Fruit fly (Drosophila melanogaster) whole organism, embryonic: ENCODE measurements around the gene CG5853.

Experiments
- CG12659 ChIP-seq: fragments of 200-800 bp; sonication (Bioruptor generic); optimal IDR thresholded peaks from 3 replicates; lab custom pipeline; 2017; ENCODE audit warnings: mild to moderate bottlenecking, missing biosample characterization, missing genetic modification reagents, missing genetic modification characterization
- CG12769 ChIP-seq: fragments of 200-800 bp; sonication (Bioruptor generic); optimal IDR thresholded peaks from 2 replicates; lab custom pipeline; 2019; ENCODE audit warnings: missing biosample characterization, mild to moderate bottlenecking, missing genetic modification characterization, moderate library complexity
- CG13775 ChIP-seq: fragments of 200-800 bp; sonication (Bioruptor generic); optimal IDR thresholded peaks from 3 replicates; lab custom pipeline; 2017; ENCODE audit warnings: missing biosample characterization, mild to moderate bottlenecking, missing genetic modification characterization
- CG14014 ChIP-seq: fragments of 200-800 bp; sonication (Bioruptor generic); IDR thresholded peaks from 2 replicates; pipeline ENCODE4 v1.3.6; 2022; ENCODE audit warnings: missing biosample characterization, missing genetic modification characterization
- CG15073 ChIP-seq: fragments of 200-800 bp; sonication (Bioruptor generic); optimal IDR thresholded peaks from 2 replicates; lab custom pipeline; 2016; ENCODE audit warnings: missing biosample characterization, missing genetic modification characterization
- CG15269 ChIP-seq: fragments of 200-800 bp; sonication (Bioruptor generic); optimal IDR thresholded peaks from 2 replicates; lab custom pipeline; 2018; ENCODE audit warnings: missing biosample characterization, mild to moderate bottlenecking, missing genetic modification characterization, moderate library complexity
- CG15514 ChIP-seq: fragments of 200-800 bp; sonication (Bioruptor generic); optimal IDR thresholded peaks from 3 replicates; lab custom pipeline; 2017; ENCODE audit warnings: missing biosample characterization, missing genetic modification characterization, mild to moderate bottlenecking, moderate library complexity, missing genetic modification reagents
- CG1602 ChIP-seq: fragments of 200-800 bp; sonication (Bioruptor generic); optimal IDR thresholded peaks from 3 replicates; lab custom pipeline; 2016; ENCODE audit warnings: missing biosample characterization, missing genetic modification characterization
- CG18476 ChIP-seq: fragments of 200-800 bp; sonication (Bioruptor generic); optimal IDR thresholded peaks from 2 replicates; lab custom pipeline; 2016; ENCODE audit warnings: missing biosample characterization, mild to moderate bottlenecking, missing genetic modification characterization
- CG18599 ChIP-seq: fragments of 200-800 bp; sonication (Bioruptor generic); optimal IDR thresholded peaks from 3 replicates; lab custom pipeline; 2017; ENCODE audit warnings: missing biosample characterization, missing genetic modification characterization, mild to moderate bottlenecking, moderate library complexity, missing genetic modification reagents
- CG30431 ChIP-seq: fragments of 200-800 bp; sonication (Bioruptor generic); optimal IDR thresholded peaks from 2 replicates; lab custom pipeline; 2017; ENCODE audit warnings: missing biosample characterization, missing genetic modification characterization
- CG31441 ChIP-seq: fragments of 200-800 bp; sonication (Bioruptor generic); IDR thresholded peaks from 2 replicates; pipeline ENCODE4 v1.3.6; 2022; ENCODE audit warnings: missing biosample characterization, missing genetic modification characterization
- CG3407 ChIP-seq: fragments of 200-800 bp; sonication (Bioruptor generic); optimal IDR thresholded peaks from 2 replicates; lab custom pipeline; 2018; ENCODE audit warnings: missing biosample characterization, mild to moderate bottlenecking, missing genetic modification characterization
- CG6765 ChIP-seq: fragments of 200-800 bp; sonication (Bioruptor generic); optimal IDR thresholded peaks from 3 replicates; lab custom pipeline; 2017; ENCODE audit warnings: missing biosample characterization, mild to moderate bottlenecking, missing genetic modification characterization
- CG7372 ChIP-seq: fragments of 200-800 bp; sonication (Bioruptor generic); IDR thresholded peaks from 2 replicates; pipeline ENCODE4 v1.3.6; 2022; ENCODE audit warnings: missing biosample characterization, missing genetic modification characterization
- CG7928 ChIP-seq: fragments of 200-800 bp; sonication (Bioruptor generic); optimal IDR thresholded peaks from 2 replicates; lab custom pipeline; 2017; ENCODE audit warnings: missing biosample characterization, mild to moderate bottlenecking, missing genetic modification characterization
- CG9437 ChIP-seq: fragments of 200-800 bp; sonication (Bioruptor generic); optimal IDR thresholded peaks from 2 replicates; lab custom pipeline; 2018; ENCODE audit warnings: missing biosample characterization, mild to moderate bottlenecking, missing genetic modification characterization
- Chrac-16 ChIP-seq: fragments of 200-800 bp; sonication (Bioruptor generic); optimal IDR thresholded peaks from 3 replicates; lab custom pipeline; 2016; ENCODE audit warnings: missing biosample characterization, missing genetic modification characterization
- Dek ChIP-seq: fragments of 200-800 bp; sonication (Bioruptor generic); optimal IDR thresholded peaks from 3 replicates; lab custom pipeline; 2019; ENCODE audit warnings: missing biosample characterization, mild to moderate bottlenecking, missing genetic modification characterization, moderate library complexity
- Dll ChIP-seq: fragments of 200-800 bp; sonication (Bioruptor generic); IDR thresholded peaks from 4 replicates; pipeline ENCODE4 v1.3.6; 2022; ENCODE audit warnings: missing biosample characterization, missing genetic modification characterization; ENCODE audit not compliant: partially characterized antibody
- HHEX ChIP-seq: fragments of 200-800 bp; sonication (Bioruptor generic); optimal IDR thresholded peaks from 3 replicates; lab custom pipeline; 2017; ENCODE audit warnings: missing biosample characterization, mild to moderate bottlenecking, missing genetic modification characterization, missing genetic modification reagents
- Hmr ChIP-seq: fragments of 200-800 bp; sonication (Bioruptor generic); optimal IDR thresholded peaks from 3 replicates; lab custom pipeline; 2017; ENCODE audit warnings: mild to moderate bottlenecking, missing biosample characterization, missing genetic modification reagents, missing genetic modification characterization
- Hmx ChIP-seq: fragments of 200-800 bp; sonication (Bioruptor generic); optimal IDR thresholded peaks from 2 replicates; lab custom pipeline; 2016; ENCODE audit warnings: missing biosample characterization, missing genetic modification characterization
- Hr51 ChIP-seq, 2 experiments: fragments of 200-800 bp; sonication (Bioruptor generic); optimal IDR thresholded peaks; 2 replicates in 1 of 2; 3 replicates in 1 of 2; lab custom pipeline; 2016 to 2018; ENCODE audit warnings: missing biosample characterization in 2 of 2, missing genetic modification characterization in 2 of 2, mild to moderate bottlenecking in 1 of 2, moderate library complexity in 1 of 2
- Jarid2 ChIP-seq: fragments of 200-800 bp; sonication (Bioruptor generic); optimal IDR thresholded peaks from 3 replicates; lab custom pipeline; 2017; ENCODE audit warnings: mild to moderate bottlenecking, missing biosample characterization, missing genetic modification reagents, missing genetic modification characterization
- Mes4 ChIP-seq: fragments of 200-800 bp; sonication (Bioruptor generic); optimal IDR thresholded peaks from 2 replicates; lab custom pipeline; 2016; ENCODE audit warnings: missing biosample characterization, missing genetic modification characterization
- Nf-YB ChIP-seq: fragments of 200-800 bp; sonication (Bioruptor generic); optimal IDR thresholded peaks from 3 replicates; lab custom pipeline; 2019; ENCODE audit warnings: missing biosample characterization, mild to moderate bottlenecking, missing genetic modification characterization, moderate library complexity
- Side ChIP-seq: fragments of 200-800 bp; sonication (Bioruptor generic); optimal IDR thresholded peaks from 2 replicates; lab custom pipeline; 2016; ENCODE audit warnings: missing biosample characterization, missing genetic modification characterization
- Ssrp ChIP-seq: fragments of 200-800 bp; sonication (Bioruptor generic); optimal IDR thresholded peaks from 2 replicates; lab custom pipeline; 2018; ENCODE audit warnings: missing biosample characterization, mild to moderate bottlenecking, missing genetic modification characterization, moderate library complexity
- ac ChIP-seq: fragments of 200-800 bp; sonication (Bioruptor generic); optimal IDR thresholded peaks from 3 replicates; lab custom pipeline; 2017; ENCODE audit warnings: missing biosample characterization, mild to moderate bottlenecking, missing genetic modification characterization
- ap ChIP-seq: fragments of 200-800 bp; sonication (Bioruptor generic); IDR thresholded peaks from 2 replicates; pipeline ENCODE4 v1.3.6; 2022; ENCODE audit warnings: missing biosample characterization, missing genetic modification characterization
- croc ChIP-seq: fragments of 200-800 bp; sonication (Bioruptor generic); conservative IDR thresholded peaks from 3 replicates; pipeline ENCODE4 v1.3.6; 2022; ENCODE audit warnings: missing biosample characterization, missing genetic modification characterization
- da ChIP-seq: fragments of 200-800 bp; sonication (Bioruptor generic); optimal IDR thresholded peaks from 2 replicates; lab custom pipeline; 2016; ENCODE audit warnings: missing biosample characterization, missing genetic modification characterization
- fd3F ChIP-seq: fragments of 200-800 bp; sonication (Bioruptor generic); optimal IDR thresholded peaks from 2 replicates; lab custom pipeline; 2018; ENCODE audit warnings: missing biosample characterization, mild to moderate bottlenecking, missing genetic modification characterization, moderate library complexity
- gro ChIP-seq: fragments of 200-800 bp; sonication (Bioruptor generic); optimal IDR thresholded peaks from 2 replicates; lab custom pipeline; 2016; ENCODE audit warnings: missing biosample characterization, missing genetic modification characterization
- gsb-n ChIP-seq: fragments of 200-800 bp; sonication (Bioruptor generic); optimal IDR thresholded peaks from 3 replicates; lab custom pipeline; 2018; ENCODE audit warnings: missing biosample characterization, mild to moderate bottlenecking, missing genetic modification characterization
- her ChIP-seq: fragments of 200-800 bp; sonication (Bioruptor generic); optimal IDR thresholded peaks from 2 replicates; lab custom pipeline; 2016; ENCODE audit warnings: missing biosample characterization, missing genetic modification characterization
- ken ChIP-seq: fragments of 200-800 bp; sonication (Bioruptor generic); IDR thresholded peaks from 3 replicates; pipeline ENCODE4 v1.3.6; 2022; ENCODE audit warnings: missing biosample characterization, missing genetic modification characterization
- luna ChIP-seq: fragments of 200-800 bp; sonication (Bioruptor generic); optimal IDR thresholded peaks from 2 replicates; lab custom pipeline; 2016; ENCODE audit warnings: missing biosample characterization, missing genetic modification characterization
- nerfin-1 ChIP-seq: fragments of 200-800 bp; sonication (Bioruptor generic); optimal IDR thresholded peaks from 3 replicates; lab custom pipeline; 2019; ENCODE audit warnings: missing biosample characterization, mild to moderate bottlenecking, missing genetic modification characterization, moderate library complexity
- schlank ChIP-seq: fragments of 200-800 bp; sonication (Bioruptor generic); optimal IDR thresholded peaks from 2 replicates; lab custom pipeline; 2018; ENCODE audit warnings: missing biosample characterization, mild to moderate bottlenecking, missing genetic modification characterization
- sr ChIP-seq: fragments of 200-800 bp; sonication (Bioruptor generic); IDR thresholded peaks from 3 replicates; pipeline ENCODE4 v1.3.6; 2022; ENCODE audit warnings: missing biosample characterization, missing genetic modification characterization
- stc ChIP-seq: fragments of 200-800 bp; sonication (Bioruptor generic); IDR thresholded peaks from 2 replicates; pipeline ENCODE4 v1.3.6; 2022; ENCODE audit warnings: missing biosample characterization, missing genetic modification characterization
- toy ChIP-seq: fragments of 200-800 bp; sonication (Bioruptor generic); IDR thresholded peaks from 2 replicates; pipeline ENCODE4 v1.3.6; 2022; ENCODE audit warnings: missing biosample characterization, missing genetic modification characterization
- twi ChIP-seq: fragments of 200-800 bp; optimal IDR thresholded peaks from 2 replicates; lab custom pipeline; 2019; ENCODE audit warnings: missing biosample characterization, mild to moderate bottlenecking, missing genetic modification characterization, moderate library complexity
- vnd ChIP-seq: fragments of 200-800 bp; sonication (Bioruptor generic); IDR thresholded peaks from 3 replicates; pipeline ENCODE4 v1.3.6; 2022; ENCODE audit warnings: missing biosample characterization, missing genetic modification characterization; ENCODE audit not compliant: partially characterized antibody
- yki ChIP-seq: fragments of >200 bp; optimal IDR thresholded peaks from 3 replicates; lab custom pipeline; 2018
- zen ChIP-seq: fragments of 200-800 bp; sonication (Bioruptor generic); optimal IDR thresholded peaks from 3 replicates; lab custom pipeline; 2018; ENCODE audit warnings: missing biosample characterization, mild to moderate bottlenecking, missing genetic modification characterization, moderate library complexity

Gene CG5853

dm6 chr2L:9986402-9987350, 39.2 kb upstream of the CG5853 start (continued):
- TF ChIP-seq CG3407 (GFP tag; lab: Kevin White, UChicago) = peak; percentile 1
- no peak for TF ChIP-seq zen (tag; lab: Kevin White, UChicago)
- TF ChIP-seq CG9437 (GFP tag; lab: Kevin White, UChicago) = no peak
- TF ChIP-seq CG18476 (GFP tag; lab: Kevin White, UChicago) = no peak
- TF ChIP-seq CG15514 (GFP tag; lab: Kevin White, UChicago) = no peak
- no peak for TF ChIP-seq CG1602 (GFP tag; lab: Kevin White, UChicago)
- TF ChIP-seq gro = no peak
- no peak for TF ChIP-seq CG13775 (GFP tag; lab: Kevin White, UChicago)
- TF ChIP-seq luna = no peak
- no peak for TF ChIP-seq twi (tag; lab: Kevin White, UChicago)
- TF ChIP-seq gsb-n (tag; lab: Kevin White, UChicago) = peak; percentile 16
- no peak for TF ChIP-seq Side (GFP tag; lab: Kevin White, UChicago)
- TF ChIP-seq ken (GFP tag; lab: Robert Waterston, UW) = peak; percentile 72
- TF ChIP-seq Hmr (GFP tag; lab: Kevin White, UChicago) = no peak
- no peak for TF ChIP-seq vnd (GFP tag; lab: Robert Waterston, UW)
- no peak for TF ChIP-seq CG6765 (GFP tag; lab: Kevin White, UChicago)
- no peak for TF ChIP-seq Hr51 (GFP tag; optimal IDR thresholded peaks at IDR 0.05; lab: Kevin White, UChicago)
- TF ChIP-seq croc = peak; percentile 68
- TF ChIP-seq schlank (tag; lab: Kevin White, UChicago) = no peak
- peak; percentile 73 for TF ChIP-seq stc (GFP tag; lab: Robert Waterston, UW)
- TF ChIP-seq Ssrp (tag; lab: Kevin White, UChicago) = peak; percentile 59
- no peak for TF ChIP-seq da (GFP tag; lab: Kevin White, UChicago)
- TF ChIP-seq Dek (tag; lab: Kevin White, UChicago) = no peak
- peak; percentile 20 for TF ChIP-seq Mes4 (GFP tag; lab: Kevin White, UChicago)
- no peak for TF ChIP-seq yki (lab: Kevin White, UChicago)
- peak; percentile 33; the same call in 1 of the 2 replicates for TF ChIP-seq ap (GFP tag; lab: Robert Waterston, UW)
- TF ChIP-seq CG30431 (GFP tag; lab: Kevin White, UChicago) = peak; percentile 11
- TF ChIP-seq sr = 0 out of 3 replicates have a peak, but pooled peaks have one; percentile 33
- TF ChIP-seq Hmx (GFP tag; lab: Kevin White, UChicago) = no peak
- TF ChIP-seq CG12769 (tag; lab: Kevin White, UChicago) = no peak
- TF ChIP-seq CG18599 (GFP tag; lab: Kevin White, UChicago) = peak; percentile 29
- TF ChIP-seq fd3F (GFP tag; lab: Kevin White, UChicago) = no peak
- no peak for TF ChIP-seq CG15269 (tag; lab: Kevin White, UChicago)
- no peak for TF ChIP-seq CG12659
- no peak for TF ChIP-seq CG15073 (GFP tag; lab: Kevin White, UChicago)
- TF ChIP-seq her (GFP tag; lab: Kevin White, UChicago) = no peak
- TF ChIP-seq CG14014 (GFP tag; lab: Robert Waterston, UW) = no peak
- TF ChIP-seq toy = no peak
- TF ChIP-seq CG7928 (GFP tag; lab: Kevin White, UChicago) = no peak
- TF ChIP-seq HHEX = peak; percentile 13
- TF ChIP-seq CG7372 (GFP tag; lab: Robert Waterston, UW) = 0 out of 2 replicates have a peak, but pooled peaks have one; percentile 38
- TF ChIP-seq CG31441 (GFP tag; lab: Robert Waterston, UW) = peak; percentile 68
- no peak for TF ChIP-seq ac
- peak; percentile 41 for TF ChIP-seq Chrac-16 (GFP tag; lab: Kevin White, UChicago)
- TF ChIP-seq nerfin-1 (tag; lab: Kevin White, UChicago) = peak; percentile 42
- no peak for TF ChIP-seq Dll (GFP tag; lab: Robert Waterston, UW)
- TF ChIP-seq Nf-YB (GFP tag; lab: Kevin White, UChicago) = no peak
- no peak for TF ChIP-seq Jarid2 (GFP tag; lab: Kevin White, UChicago)
